Worm (Caenorhabditis elegans) whole organism, young adult: ENCODE results near the gene F36H5.14.

Experiments
- B0261.1 ChIP-seq: sonication (generic microtip); optimal IDR thresholded peaks from 2 replicates; lab custom pipeline; 2016; ENCODE audit warnings: mild to moderate bottlenecking, missing genetic modification characterization, moderate library complexity, missing compliant biosample characterization
- C06A6.2 ChIP-seq: fragments of 200-800 bp; sonication (Bioruptor generic); conservative IDR thresholded peaks from 2 replicates; pipeline ENCODE4 v1.3.6; 2022; ENCODE audit warnings: missing genetic modification characterization, missing compliant biosample characterization
- F52B5.7 ChIP-seq: sonication (generic microtip); optimal IDR thresholded peaks from 2 replicates; lab custom pipeline; 2016; ENCODE audit warnings: mild to moderate bottlenecking, missing genetic modification characterization, missing compliant biosample characterization
- F57A8.1 ChIP-seq: fragments of 200-800 bp; sonication (Bioruptor generic); optimal IDR thresholded peaks from 2 replicates; lab custom pipeline; 2018; ENCODE audit warnings: mild to moderate bottlenecking, missing genetic modification characterization, moderate library complexity, missing compliant biosample characterization
- F57C9.4 ChIP-seq: sonication (generic microtip); optimal IDR thresholded peaks from 2 replicates; lab custom pipeline; 2017; ENCODE audit warnings: mild to moderate bottlenecking, missing genetic modification characterization, missing compliant biosample characterization
- K12H6.12 ChIP-seq: fragments of 200-800 bp; sonication (Bioruptor generic); optimal IDR thresholded peaks from 2 replicates; lab custom pipeline; 2018; ENCODE audit warnings: mild to moderate bottlenecking, missing genetic modification characterization, missing compliant biosample characterization
- Y53G8AR.9 ChIP-seq: fragments of 200-800 bp; sonication (Bioruptor generic); conservative IDR thresholded peaks from 2 replicates; pipeline ENCODE4 v1.3.6; 2022; ENCODE audit warnings: missing genetic modification reagents, missing genetic modification characterization, missing compliant biosample characterization
- Y56A3A.18 ChIP-seq: fragments of 200-800 bp; sonication (Bioruptor generic); IDR thresholded peaks from 2 replicates; pipeline ENCODE4 v1.3.6; 2022; ENCODE audit warnings: missing genetic modification reagents, missing genetic modification characterization, missing compliant biosample characterization
- ZK185.1 ChIP-seq: sonication (generic microtip); optimal IDR thresholded peaks from 2 replicates; lab custom pipeline; 2016; ENCODE audit warnings: mild to moderate bottlenecking, missing genetic modification characterization, missing compliant biosample characterization; ENCODE audit not compliant: poor library complexity, severe bottlenecking
- aptf-3 ChIP-seq: fragments of 200-800 bp; sonication (Bioruptor generic); IDR thresholded peaks from 2 replicates; pipeline ENCODE4 v1.3.6; 2022; ENCODE audit warnings: missing genetic modification characterization, missing compliant biosample characterization
- attf-3 ChIP-seq: fragments of 200-800 bp; sonication (Bioruptor generic); conservative IDR thresholded peaks from 2 replicates; pipeline ENCODE4 v1.3.6; 2022; ENCODE audit warnings: missing genetic modification reagents, missing genetic modification characterization, missing compliant biosample characterization
- attf-5 ChIP-seq: fragments of 200-800 bp; sonication (Bioruptor generic); optimal IDR thresholded peaks from 2 replicates; lab custom pipeline; 2018; ENCODE audit warnings: mild to moderate bottlenecking, missing genetic modification characterization, missing compliant biosample characterization
- ceh-27 ChIP-seq: fragments of 200-800 bp; sonication (Bioruptor generic); optimal IDR thresholded peaks from 2 replicates; lab custom pipeline; 2018; ENCODE audit warnings: mild to moderate bottlenecking, missing genetic modification characterization, moderate library complexity, missing compliant biosample characterization
- ceh-79 ChIP-seq: sonication (generic microtip); optimal IDR thresholded peaks from 2 replicates; lab custom pipeline; 2017; ENCODE audit warnings: mild to moderate bottlenecking, missing genetic modification characterization, missing compliant biosample characterization
- chd-7 ChIP-seq: sonication (generic microtip); optimal IDR thresholded peaks from 2 replicates; lab custom pipeline; 2016; ENCODE audit warnings: mild to moderate bottlenecking, missing genetic modification characterization, moderate library complexity, missing compliant biosample characterization
- dpff-1 ChIP-seq: sonication (generic microtip); optimal IDR thresholded peaks from 2 replicates; lab custom pipeline; 2017; ENCODE audit warnings: mild to moderate bottlenecking, missing genetic modification characterization, missing compliant biosample characterization
- dpl-1 ChIP-seq: fragments of 150-350 bp; optimal IDR thresholded peaks from 2 replicates; lab custom pipeline; 2014; ENCODE audit warnings: missing biosample characterization, missing genetic modification reagents, missing genetic modification characterization
- egl-18 ChIP-seq: fragments of 200-800 bp; sonication (Bioruptor generic); IDR thresholded peaks from 2 replicates; pipeline ENCODE4 v1.3.6; 2022; ENCODE audit warnings: missing genetic modification reagents, missing genetic modification characterization, missing compliant biosample characterization
- egrh-3 ChIP-seq: fragments of 200-800 bp; sonication (Bioruptor generic); IDR thresholded peaks from 2 replicates; pipeline ENCODE4 v1.3.6; 2022; ENCODE audit warnings: missing genetic modification reagents, missing genetic modification characterization, missing compliant biosample characterization
- ets-4 ChIP-seq: fragments of 200-800 bp; sonication (Bioruptor generic); optimal IDR thresholded peaks from 2 replicates; lab custom pipeline; 2018; ENCODE audit warnings: mild to moderate bottlenecking, missing genetic modification characterization, missing compliant biosample characterization
- fkh-3 ChIP-seq: sonication (generic microtip); optimal IDR thresholded peaks from 2 replicates; lab custom pipeline; 2016; ENCODE audit warnings: mild to moderate bottlenecking, missing genetic modification characterization, missing compliant biosample characterization
- him-1 ChIP-seq: sonication (generic microtip); optimal IDR thresholded peaks from 2 replicates; lab custom pipeline; 2016; ENCODE audit warnings: missing genotype, missing genetic modification reagents, missing genetic modification characterization, missing compliant biosample characterization
- hmg-20 ChIP-seq: fragments of 200-800 bp; sonication (Bioruptor generic); IDR thresholded peaks from 2 replicates; pipeline ENCODE4 v1.3.6; 2022; ENCODE audit warnings: missing genetic modification reagents, missing genetic modification characterization, missing compliant biosample characterization
- hrde-1 ChIP-seq: sonication (generic microtip); optimal IDR thresholded peaks from 2 replicates; lab custom pipeline; 2016; ENCODE audit warnings: missing genetic modification characterization, mild to moderate bottlenecking, missing compliant biosample characterization, moderate library complexity, missing genotype, missing genetic modification reagents, borderline replicate concordance
- lin-35 ChIP-seq, 3 experiments: fragments of 150-350 bp in 2 of 3; sonication (generic microtip) in 1 of 3; optimal IDR thresholded peaks; 2 replicates each; lab custom pipeline; 2014 to 2018; ENCODE audit warnings: missing biosample characterization in 3 of 3, missing genetic modification characterization in 3 of 3, missing genetic modification reagents in 3 of 3
- lin-40 ChIP-seq: sonication (generic microtip); optimal IDR thresholded peaks from 2 replicates; lab custom pipeline; 2016; ENCODE audit warnings: missing genetic modification characterization, mild to moderate bottlenecking, missing compliant biosample characterization, missing genotype, missing genetic modification reagents
- lsy-27 ChIP-seq: sonication (generic microtip); optimal IDR thresholded peaks from 2 replicates; lab custom pipeline; 2017; ENCODE audit warnings: missing genetic modification characterization, mild to moderate bottlenecking, missing compliant biosample characterization, antibody characterized with exemption, missing genotype, borderline replicate concordance; ENCODE audit not compliant: insufficient read depth
- madf-10 ChIP-seq: sonication (generic microtip); optimal IDR thresholded peaks from 2 replicates; lab custom pipeline; 2016; ENCODE audit warnings: mild to moderate bottlenecking, missing genetic modification characterization, missing compliant biosample characterization
- madf-3 ChIP-seq: fragments of 200-800 bp; sonication (Bioruptor generic); IDR thresholded peaks from 2 replicates; pipeline ENCODE4 v1.3.6; 2022; ENCODE audit warnings: missing genetic modification reagents, missing genetic modification characterization, missing compliant biosample characterization
- madf-6 ChIP-seq: fragments of 200-800 bp; sonication (Bioruptor generic); IDR thresholded peaks from 2 replicates; pipeline ENCODE4 v1.3.6; 2022; ENCODE audit warnings: missing genetic modification reagents, missing genetic modification characterization, missing compliant biosample characterization
- mel-28 ChIP-seq: sonication (generic microtip); optimal IDR thresholded peaks from 2 replicates; lab custom pipeline; 2016; ENCODE audit warnings: borderline replicate concordance, mild to moderate bottlenecking, missing genetic modification characterization, missing compliant biosample characterization
- nhr-120 ChIP-seq: fragments of 200-800 bp; sonication (Bioruptor generic); IDR thresholded peaks from 2 replicates; pipeline ENCODE4 v1.3.6; 2022; ENCODE audit warnings: missing genetic modification characterization, missing compliant biosample characterization
- nhr-80 ChIP-seq: sonication (generic microtip); optimal IDR thresholded peaks from 2 replicates; lab custom pipeline; 2016; ENCODE audit warnings: missing genetic modification characterization, missing compliant biosample characterization
- pbrm-1 ChIP-seq: fragments of 200-800 bp; sonication (Bioruptor generic); IDR thresholded peaks from 2 replicates; pipeline ENCODE4 v1.3.6; 2022; ENCODE audit warnings: missing genetic modification reagents, missing genetic modification characterization, missing compliant biosample characterization
- repo-1 ChIP-seq: sonication (generic microtip); optimal IDR thresholded peaks from 2 replicates; lab custom pipeline; 2017; ENCODE audit warnings: mild to moderate bottlenecking, missing genetic modification characterization, missing compliant biosample characterization
- ztf-25 ChIP-seq: fragments of 200-800 bp; sonication (Bioruptor generic); IDR thresholded peaks from 2 replicates; pipeline ENCODE4 v1.3.6; 2022; ENCODE audit warnings: missing genetic modification reagents, missing genetic modification characterization, missing compliant biosample characterization
- ztf-3 ChIP-seq: fragments of 200-800 bp; sonication (Bioruptor generic); optimal IDR thresholded peaks from 2 replicates; lab custom pipeline; 2018; ENCODE audit warnings: mild to moderate bottlenecking, missing genetic modification characterization, missing compliant biosample characterization

The F36H5.14 gene

ce11 chrII:1806358-1806757 lies 31.0 kb downstream of the F36H5.14 start, which contains the start of gene C08F1.12:
TSS of gene C08F1.12 (minus strand) at chrII:1806458.
- TF ChIP-seq ZK185.1 (tag; lab: Kevin White, UChicago) (no peak), egrh-3 (GFP tag; lab: Robert Waterston, UW) (no peak), chd-7 (no peak), ets-4 (no peak), lsy-27 (tag; lab: Kevin White, UChicago) (no peak), dpff-1 (tag; lab: Kevin White, UChicago) (no peak), hmg-20 (GFP tag; lab: Robert Waterston, UW) (no peak), lin-40 (tag; lab: Kevin White, UChicago) (no peak), repo-1 (tag; lab: Kevin White, UChicago) (no peak), Y56A3A.18 (GFP tag; lab: Robert Waterston, UW) (no peak), B0261.1 (tag; lab: Kevin White, UChicago) (no peak), fkh-3 (tag; lab: Kevin White, UChicago) (no peak), mel-28 (no peak), attf-5 (no peak), madf-10 (tag; lab: Kevin White, UChicago) (no peak), nhr-120 (GFP tag; lab: Robert Waterston, UW) (no peak)

ce11 chrII:1808217-1808616 lies 32.9 kb downstream of the F36H5.14 start, which contains the start of gene C08F1.8:
TSS of gene C08F1.8 (minus strand) at chrII:1808317.
- TF ChIP-seq F57C9.4 (tag; lab: Kevin White, UChicago) (no peak), F57A8.1 (no peak), C06A6.2 (GFP tag; lab: Robert Waterston, UW) (no peak), pbrm-1 (no peak), aptf-3 (GFP tag; lab: Robert Waterston, UW) (no peak), dpl-1 (GFP tag; lab: Kevin White, UChicago) (no peak), hrde-1 (tag; lab: Kevin White, UChicago) (no peak), egl-18 (GFP tag; lab: Robert Waterston, UW) (no peak), lin-35 (GFP tag; optimal IDR thresholded peaks at IDR 0.05; lab: Kevin White, UChicago) (no peak), ztf-25 (GFP tag; lab: Robert Waterston, UW) (no peak), madf-6 (no peak), ceh-27 (GFP tag; lab: Kevin White, UChicago) (no peak)
- TF ChIP-seq, all 124 proteins: peak for 0

ce11 chrII:1816053-1816452 lies 40.7 kb downstream of the F36H5.14 start:
- TF ChIP-seq attf-3 (GFP tag; lab: Robert Waterston, UW) (no peak), ztf-3 (GFP tag; lab: Kevin White, UChicago) (no peak), hmg-20 (GFP tag; lab: Robert Waterston, UW) (no peak), ceh-79 (tag; lab: Kevin White, UChicago) (no peak), F52B5.7 (tag; lab: Kevin White, UChicago) (no peak), F57C9.4 (tag; lab: Kevin White, UChicago) (no peak), Y53G8AR.9 (GFP tag; lab: Robert Waterston, UW) (no peak), lin-40 (tag; lab: Kevin White, UChicago) (no peak), aptf-3 (GFP tag; lab: Robert Waterston, UW) (no peak), nhr-80 (tag; lab: Kevin White, UChicago) (no peak), him-1 (tag; lab: Kevin White, UChicago) (no peak), madf-3 (GFP tag; lab: Robert Waterston, UW) (no peak), K12H6.12 (no peak)
